Fruit fly (Drosophila melanogaster) whole organism, embryonic: Measurements from ENCODE around the gene moody.

Experiments used
- Aef1 ChIP-seq: fragments of 200-800 bp; sonication (Bioruptor generic); IDR thresholded peaks from 3 replicates; pipeline ENCODE4 v1.3.6; 2022; ENCODE audit warnings: missing biosample characterization, missing genetic modification characterization
- Blimp-1 ChIP-seq: fragments of 200-800 bp; sonication (Bioruptor generic); optimal IDR thresholded peaks from 3 replicates; lab custom pipeline; 2018; ENCODE audit warnings: missing biosample characterization, missing genetic modification characterization, mild to moderate bottlenecking, moderate library complexity, missing genetic modification reagents
- CG10431 ChIP-seq: fragments of 200-800 bp; sonication (Bioruptor generic); optimal IDR thresholded peaks from 3 replicates; lab custom pipeline; 2018; ENCODE audit warnings: missing biosample characterization, mild to moderate bottlenecking, missing genetic modification characterization
- CG11456 ChIP-seq: fragments of 200-800 bp; sonication (Bioruptor generic); IDR thresholded peaks from 3 replicates; pipeline ENCODE4 v1.3.6; 2022; ENCODE audit warnings: missing biosample characterization, missing genetic modification characterization
- CG1233 ChIP-seq: fragments of 200-800 bp; sonication (Bioruptor generic); optimal IDR thresholded peaks from 4 replicates; lab custom pipeline; 2018; ENCODE audit warnings: missing biosample characterization, mild to moderate bottlenecking, missing genetic modification characterization
- CG12659 ChIP-seq: fragments of 200-800 bp; sonication (Bioruptor generic); optimal IDR thresholded peaks from 3 replicates; lab custom pipeline; 2017; ENCODE audit warnings: mild to moderate bottlenecking, missing biosample characterization, missing genetic modification reagents, missing genetic modification characterization
- CG12744 ChIP-seq: fragments of 200-800 bp; sonication (Bioruptor generic); optimal IDR thresholded peaks from 2 replicates; lab custom pipeline; 2016; ENCODE audit warnings: missing biosample characterization, missing genetic modification characterization
- CG14965 ChIP-seq: fragments of 200-800 bp; sonication (Bioruptor generic); optimal IDR thresholded peaks from 2 replicates; lab custom pipeline; 2016; ENCODE audit warnings: missing biosample characterization, missing genetic modification characterization, borderline replicate concordance
- CG15011 ChIP-seq: fragments of 200-800 bp; sonication (Bioruptor generic); optimal IDR thresholded peaks from 3 replicates; lab custom pipeline; 2018; ENCODE audit warnings: missing biosample characterization, mild to moderate bottlenecking, missing genetic modification characterization
- CG15601 ChIP-seq: fragments of 200-800 bp; sonication (Bioruptor generic); optimal IDR thresholded peaks from 3 replicates; lab custom pipeline; 2019; ENCODE audit warnings: missing biosample characterization, mild to moderate bottlenecking, missing genetic modification characterization, moderate library complexity
- CG17359 ChIP-seq: fragments of 200-800 bp; sonication (Bioruptor generic); optimal IDR thresholded peaks from 3 replicates; lab custom pipeline; 2018; ENCODE audit warnings: missing biosample characterization, mild to moderate bottlenecking, missing genetic modification characterization, moderate library complexity
- CG17802 ChIP-seq: fragments of 200-800 bp; sonication (Bioruptor generic); optimal IDR thresholded peaks from 2 replicates; lab custom pipeline; 2018; ENCODE audit warnings: missing biosample characterization, mild to moderate bottlenecking, missing genetic modification characterization, moderate library complexity
- CG1792 ChIP-seq: fragments of 200-800 bp; sonication (Bioruptor generic); optimal IDR thresholded peaks from 2 replicates; lab custom pipeline; 2016; ENCODE audit warnings: missing biosample characterization, missing genetic modification characterization
- CG18011 ChIP-seq: fragments of 200-800 bp; sonication (Bioruptor generic); optimal IDR thresholded peaks from 2 replicates; lab custom pipeline; 2017; ENCODE audit warnings: missing biosample characterization, missing genetic modification characterization, mild to moderate bottlenecking, moderate library complexity, missing genotype
- CG31388 ChIP-seq: fragments of 200-800 bp; sonication (Bioruptor generic); optimal IDR thresholded peaks from 2 replicates; lab custom pipeline; 2016; ENCODE audit warnings: missing biosample characterization, missing genetic modification characterization
- CG4404 ChIP-seq: fragments of 200-800 bp; sonication (Bioruptor generic); IDR thresholded peaks from 2 replicates; pipeline ENCODE4 v1.3.6; 2022; ENCODE audit warnings: missing biosample characterization, missing genetic modification characterization
- CG6654 ChIP-seq: fragments of 200-800 bp; sonication (Bioruptor generic); optimal IDR thresholded peaks from 2 replicates; lab custom pipeline; 2017; ENCODE audit warnings: missing biosample characterization, mild to moderate bottlenecking, missing genetic modification characterization
- CG7556 ChIP-seq: fragments of 200-800 bp; sonication (Bioruptor generic); optimal IDR thresholded peaks from 2 replicates; lab custom pipeline; 2017; ENCODE audit warnings: missing biosample characterization, mild to moderate bottlenecking, missing genetic modification characterization
- CG7839 ChIP-seq: fragments of 200-800 bp; sonication (Bioruptor generic); optimal IDR thresholded peaks from 3 replicates; lab custom pipeline; 2018; ENCODE audit warnings: missing biosample characterization, mild to moderate bottlenecking, missing genetic modification characterization, moderate library complexity
- CkIIα-i1 ChIP-seq: fragments of 200-800 bp; sonication (Bioruptor generic); IDR thresholded peaks from 2 replicates; pipeline ENCODE4 v1.3.6; 2022; ENCODE audit warnings: missing biosample characterization, missing genetic modification characterization
- CoRest ChIP-seq: fragments of 200-800 bp; sonication (Bioruptor generic); optimal IDR thresholded peaks from 3 replicates; lab custom pipeline; 2018; ENCODE audit warnings: missing biosample characterization, mild to moderate bottlenecking, missing genetic modification characterization, moderate library complexity
- Dad ChIP-seq: fragments of 200-800 bp; sonication (Bioruptor generic); optimal IDR thresholded peaks from 3 replicates; lab custom pipeline; 2016; ENCODE audit warnings: missing biosample characterization, missing genetic modification characterization
- E2f2 ChIP-seq: fragments of 200-800 bp; sonication (Bioruptor generic); IDR thresholded peaks from 2 replicates; pipeline ENCODE4 v1.3.6; 2022; ENCODE audit warnings: missing biosample characterization, missing genetic modification characterization
- Hand ChIP-seq: fragments of 200-800 bp; sonication (Bioruptor generic); optimal IDR thresholded peaks from 2 replicates; lab custom pipeline; 2017; ENCODE audit warnings: mild to moderate bottlenecking, missing biosample characterization, missing genetic modification reagents, missing genetic modification characterization
- Kr ChIP-seq: fragments of 200-800 bp; sonication (Bioruptor generic); optimal IDR thresholded peaks from 2 replicates; lab custom pipeline; 2017; ENCODE audit warnings: missing biosample characterization, mild to moderate bottlenecking, missing genetic modification characterization
- Lim3 ChIP-seq: fragments of 200-800 bp; sonication (Bioruptor generic); IDR thresholded peaks from 2 replicates; pipeline ENCODE4 v1.3.6; 2022; ENCODE audit warnings: missing biosample characterization, missing genetic modification characterization
- Myb ChIP-seq: fragments of 200-800 bp; sonication (Bioruptor generic); optimal IDR thresholded peaks from 2 replicates; lab custom pipeline; 2016; ENCODE audit warnings: missing biosample characterization, missing genetic modification characterization
- NfI ChIP-seq: fragments of 200-800 bp; sonication (Bioruptor generic); optimal IDR thresholded peaks from 3 replicates; lab custom pipeline; 2018; ENCODE audit warnings: missing biosample characterization, mild to moderate bottlenecking, missing genetic modification characterization, moderate library complexity
- Oaz ChIP-seq: fragments of 200-800 bp; sonication (Bioruptor generic); IDR thresholded peaks from 2 replicates; pipeline ENCODE4 v1.3.6; 2022; ENCODE audit warnings: missing biosample characterization, missing genetic modification characterization
- Usf ChIP-seq: fragments of 200-800 bp; sonication (Bioruptor generic); optimal IDR thresholded peaks from 2 replicates; lab custom pipeline; 2017; ENCODE audit warnings: missing genotype, missing biosample characterization, missing genetic modification characterization
- ap ChIP-seq: fragments of 200-800 bp; sonication (Bioruptor generic); IDR thresholded peaks from 2 replicates; pipeline ENCODE4 v1.3.6; 2022; ENCODE audit warnings: missing biosample characterization, missing genetic modification characterization
- caup ChIP-seq: fragments of 200-800 bp; sonication (Bioruptor generic); optimal IDR thresholded peaks from 3 replicates; lab custom pipeline; 2017; ENCODE audit warnings: missing biosample characterization, mild to moderate bottlenecking, missing genetic modification characterization, moderate library complexity; ENCODE audit not compliant: severe bottlenecking
- cwo ChIP-seq: fragments of 200-800 bp; sonication (Bioruptor generic); optimal IDR thresholded peaks from 3 replicates; lab custom pipeline; 2017; ENCODE audit warnings: missing biosample characterization, missing genetic modification characterization, mild to moderate bottlenecking, moderate library complexity, missing genetic modification reagents
- dmrt99B ChIP-seq: fragments of 200-800 bp; sonication (Bioruptor generic); optimal IDR thresholded peaks from 2 replicates; lab custom pipeline; 2018; ENCODE audit warnings: missing biosample characterization, mild to moderate bottlenecking, missing genetic modification characterization, moderate library complexity
- dysf ChIP-seq: fragments of 200-800 bp; sonication (Bioruptor generic); IDR thresholded peaks from 3 replicates; pipeline ENCODE4 v1.3.6; 2022; ENCODE audit warnings: missing biosample characterization, missing genetic modification characterization
- fd3F ChIP-seq: fragments of 200-800 bp; sonication (Bioruptor generic); optimal IDR thresholded peaks from 2 replicates; lab custom pipeline; 2018; ENCODE audit warnings: missing biosample characterization, mild to moderate bottlenecking, missing genetic modification characterization, moderate library complexity
- fru ChIP-seq: fragments of >200 bp; optimal IDR thresholded peaks from 2 replicates; lab custom pipeline; 2017
- gro ChIP-seq: fragments of 200-800 bp; sonication (Bioruptor generic); optimal IDR thresholded peaks from 2 replicates; lab custom pipeline; 2016; ENCODE audit warnings: missing biosample characterization, missing genetic modification characterization
- lov ChIP-seq, 2 experiments: fragments of 200-800 bp in 1 of 2; fragments of >200 bp in 1 of 2; sonication (Bioruptor generic) in 1 of 2; IDR thresholded peaks in 1 of 2; optimal IDR thresholded peaks in 1 of 2; 2 replicates in 1 of 2; 3 replicates in 1 of 2; pipeline versions ENCODE4 v1.3.6 to Lab custom; 2017 to 2022; ENCODE audit warnings: missing biosample characterization in 1 of 2, missing genetic modification characterization in 1 of 2
- nom ChIP-seq: fragments of 200-800 bp; sonication (Bioruptor generic); optimal IDR thresholded peaks from 2 replicates; lab custom pipeline; 2017; ENCODE audit warnings: missing biosample characterization, missing genetic modification characterization, mild to moderate bottlenecking, moderate library complexity, missing genetic modification reagents
- oc ChIP-seq: fragments of 200-800 bp; sonication (Bioruptor generic); optimal IDR thresholded peaks from 2 replicates; lab custom pipeline; 2018; ENCODE audit warnings: missing biosample characterization, mild to moderate bottlenecking, missing genetic modification characterization, moderate library complexity
- org-1 ChIP-seq: fragments of 200-800 bp; sonication (Bioruptor generic); optimal IDR thresholded peaks from 2 replicates; lab custom pipeline; 2017; ENCODE audit warnings: missing biosample characterization, missing genetic modification characterization
- psq ChIP-seq: fragments of 200-800 bp; sonication (Bioruptor generic); optimal IDR thresholded peaks from 2 replicates; lab custom pipeline; 2017; ENCODE audit warnings: missing biosample characterization, missing genetic modification characterization
- sens-2 ChIP-seq: fragments of 200-800 bp; sonication (Bioruptor generic); IDR thresholded peaks from 2 replicates; pipeline ENCODE4 v1.3.6; 2022; ENCODE audit warnings: missing biosample characterization, missing genetic modification characterization
- sob ChIP-seq: fragments of 200-800 bp; sonication (Bioruptor generic); IDR thresholded peaks from 2 replicates; pipeline ENCODE4 v1.3.6; 2022; ENCODE audit warnings: missing biosample characterization, missing genetic modification characterization
- tio ChIP-seq: fragments of 200-800 bp; sonication (Bioruptor generic); optimal IDR thresholded peaks from 2 replicates; lab custom pipeline; 2017; ENCODE audit warnings: missing biosample characterization, missing genetic modification characterization, inconsistent platforms
- twi ChIP-seq: fragments of 200-800 bp; optimal IDR thresholded peaks from 2 replicates; lab custom pipeline; 2019; ENCODE audit warnings: missing biosample characterization, mild to moderate bottlenecking, missing genetic modification characterization, moderate library complexity
- vnd ChIP-seq: fragments of 200-800 bp; sonication (Bioruptor generic); IDR thresholded peaks from 3 replicates; pipeline ENCODE4 v1.3.6; 2022; ENCODE audit warnings: missing biosample characterization, missing genetic modification characterization; ENCODE audit not compliant: partially characterized antibody
- wor ChIP-seq: fragments of 200-800 bp; sonication (Bioruptor generic); IDR thresholded peaks from 2 replicates; pipeline ENCODE4 v1.3.6; 2022; ENCODE audit warnings: missing biosample characterization, missing genetic modification characterization
- zen2 ChIP-seq: fragments of 200-800 bp; sonication (Bioruptor generic); IDR thresholded peaks from 3 replicates; pipeline ENCODE4 v1.3.6; 2022; ENCODE audit warnings: missing biosample characterization, missing genetic modification characterization; ENCODE audit not compliant: partially characterized antibody

The moody gene

dm6 chrX:2080367-2080927 lies 30.5 kb upstream of the moody start, which contains the start of the genes CG16903 and Unc-76 (continued):
- TF ChIP-seq CG11456 (GFP tag; lab: Robert Waterston, UW) (0 out of 3 replicates have a peak, but pooled peaks have one; percentile 20), CG14965 (GFP tag; lab: Kevin White, UChicago) (no peak), Dad (GFP tag; lab: Kevin White, UChicago) (peak; percentile 24), twi (tag; lab: Kevin White, UChicago) (peak; percentile 8), dysf (GFP tag; lab: Robert Waterston, UW) (no peak), CG15601 (tag; lab: Kevin White, UChicago) (peak; percentile 78), Usf (GFP tag; lab: Kevin White, UChicago) (no peak), lov (optimal IDR thresholded peaks at IDR 0.05; lab: Kevin White, UChicago) (no peak), lov (GFP tag; IDR thresholded peaks at IDR 0.05; lab: Robert Waterston, UW) (no peak), CG15011 (GFP tag; lab: Kevin White, UChicago) (no peak), org-1 (GFP tag; lab: Kevin White, UChicago) (no peak), CG17359 (tag; lab: Kevin White, UChicago) (peak; percentile 29), gro (peak; percentile 70), Aef1 (GFP tag; lab: Robert Waterston, UW) (no peak), Lim3 (GFP tag; lab: Robert Waterston, UW) (no peak), Hand (GFP tag; lab: Kevin White, UChicago) (peak; percentile 38), ap (GFP tag; lab: Robert Waterston, UW) (no peak), CG17802 (tag; lab: Kevin White, UChicago) (no peak), CoRest (tag; lab: Kevin White, UChicago) (peak; percentile 46), fd3F (GFP tag; lab: Kevin White, UChicago) (no peak), Kr (GFP tag; lab: Kevin White, UChicago) (no peak), caup (GFP tag; lab: Kevin White, UChicago) (peak; percentile 57), CG18011 (GFP tag; lab: Kevin White, UChicago) (no peak), CG1792 (no peak), CG7839 (tag; lab: Kevin White, UChicago) (peak; percentile 20), CG10431 (no peak), dmrt99B (tag; lab: Kevin White, UChicago) (peak; percentile 7), vnd (GFP tag; lab: Robert Waterston, UW) (no peak), Myb (peak; percentile 82), nom (GFP tag; lab: Kevin White, UChicago) (peak; percentile 69), CG7556 (GFP tag; lab: Kevin White, UChicago) (peak; percentile 24), CG12659 (peak; percentile 91), CG1233 (GFP tag; lab: Kevin White, UChicago) (peak; percentile 17), CG12744 (GFP tag; lab: Kevin White, UChicago) (peak; percentile 13), tio (GFP tag; lab: Kevin White, UChicago) (no peak), NfI (GFP tag; lab: Kevin White, UChicago) (peak; percentile 25), sob (GFP tag; lab: Robert Waterston, UW) (peak; percentile 71), wor (GFP tag; lab: Robert Waterston, UW) (no peak), fru (lab: Kevin White, UChicago) (no peak), cwo (GFP tag; lab: Kevin White, UChicago) (no peak), zen2 (no peak), CkIIα-i1 (GFP tag; lab: Robert Waterston, UW) (no peak), CG4404 (no peak), oc (tag; lab: Kevin White, UChicago) (peak; percentile 16), psq (GFP tag; lab: Kevin White, UChicago) (no peak), CG31388 (GFP tag; lab: Kevin White, UChicago) (no peak), sens-2 (no peak), Oaz (GFP tag; lab: Robert Waterston, UW) (no peak), CG6654 (GFP tag; lab: Kevin White, UChicago) (no peak), Blimp-1 (GFP tag; lab: Kevin White, UChicago) (peak; percentile 33), E2f2 (GFP tag; lab: Robert Waterston, UW) (peak; percentile 69)
